Worm (Caenorhabditis elegans) whole organism, late embryonic: ENCODE data around the gene C01F1.5.

Experiments used
- ceh-6 ChIP-seq: fragments of 200-800 bp; sonication (Bioruptor generic); optimal IDR thresholded peaks from 2 replicates; lab custom pipeline; 2018; ENCODE audit warnings: mild to moderate bottlenecking, missing genetic modification characterization, missing compliant biosample characterization
- dve-1 ChIP-seq: sonication (generic microtip); optimal IDR thresholded peaks from 2 replicates; lab custom pipeline; 2017; ENCODE audit warnings: antibody characterized with exemption, mild to moderate bottlenecking, missing genetic modification characterization, missing compliant biosample characterization
- fkh-6 ChIP-seq: sonication (generic microtip); optimal IDR thresholded peaks from 2 replicates; lab custom pipeline; 2016; ENCODE audit warnings: missing genetic modification characterization, missing compliant biosample characterization
- lim-6 ChIP-seq: sonication (generic microtip); optimal IDR thresholded peaks from 2 replicates; lab custom pipeline; 2016; ENCODE audit warnings: missing genetic modification characterization, missing compliant biosample characterization
- lin-11 ChIP-seq: fragments of 200-800 bp; sonication (Bioruptor generic); optimal IDR thresholded peaks from 2 replicates; lab custom pipeline; 2018; ENCODE audit warnings: mild to moderate bottlenecking, missing genetic modification characterization, missing compliant biosample characterization
- nhr-232 ChIP-seq: sonication (generic microtip); optimal IDR thresholded peaks from 2 replicates; lab custom pipeline; 2016; ENCODE audit warnings: missing genetic modification characterization, missing compliant biosample characterization
- pha-2 ChIP-seq: sonication (generic microtip); optimal IDR thresholded peaks from 2 replicates; lab custom pipeline; 2017; ENCODE audit warnings: mild to moderate bottlenecking, missing genetic modification characterization, missing compliant biosample characterization
- tbx-2 ChIP-seq: sonication (generic microtip); optimal IDR thresholded peaks from 2 replicates; lab custom pipeline; 2016; ENCODE audit warnings: missing genetic modification characterization, missing compliant biosample characterization
- tbx-7 ChIP-seq: sonication (generic microtip); optimal IDR thresholded peaks from 2 replicates; lab custom pipeline; 2016; ENCODE audit warnings: missing genotype, missing genetic modification characterization, missing compliant biosample characterization

DNA sequence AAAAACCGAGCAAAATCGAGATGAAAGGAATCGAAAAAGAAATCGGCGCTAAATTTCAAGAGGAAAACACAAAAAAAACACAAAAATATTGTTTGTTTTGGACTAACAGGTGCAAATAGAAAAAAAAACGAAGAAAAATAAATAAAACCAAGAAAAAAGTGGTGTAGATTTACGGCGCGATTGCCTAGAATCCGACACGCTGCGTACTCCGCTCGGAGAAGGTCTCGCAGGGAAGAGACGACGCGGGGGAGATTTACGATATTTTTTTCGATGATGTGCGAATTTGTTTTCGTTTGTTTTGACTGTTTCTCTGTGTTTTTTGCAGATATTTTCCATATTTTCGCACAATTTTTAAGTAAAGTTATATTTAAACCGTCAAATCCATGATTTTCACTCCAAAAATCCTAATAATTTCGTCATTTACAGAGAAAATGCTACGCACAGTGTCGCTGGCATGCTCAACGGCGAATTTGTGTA lies 17.6 kb upstream of the C01F1.5 start, which contains the start of gene sco-1:
- TF ChIP-seq fkh-6, result no peak
- no peak for TF ChIP-seq nhr-232 (tag; lab: Kevin White, UChicago)
- no peak for TF ChIP-seq ceh-6
- TF ChIP-seq lim-6 (tag; lab: Kevin White, UChicago), result peak; percentile 63
- no peak for TF ChIP-seq pha-2 (tag; lab: Kevin White, UChicago)
- TF ChIP-seq dve-1 (tag; lab: Kevin White, UChicago), result peak; percentile 76
- peak; percentile 86 for TF ChIP-seq tbx-2
- no peak for TF ChIP-seq lin-11 (tag; lab: Kevin White, UChicago)
- TF ChIP-seq tbx-7, result peak; percentile 58
